Worm (Caenorhabditis elegans): ENCODE results near the gene sas-6.

- TF ChIP-seq unc-55 (GFP tag; optimal IDR thresholded peaks at IDR 0.05) (no peak), R02D3.7 (tag; optimal IDR thresholded peaks at IDR 0.05) (no peak), egl-27 (tag; optimal IDR thresholded peaks at IDR 0.05) (no peak), lin-13 (GFP tag; optimal IDR thresholded peaks at IDR 0.05) (no peak), nhr-25 (tag; optimal IDR thresholded peaks at IDR 0.05) (no peak), snpc-4 (tag; optimal IDR thresholded peaks at IDR 0.05) (no peak), nhr-12 (tag; optimal IDR thresholded peaks at IDR 0.05) (no peak), fos-1 (tag; optimal IDR thresholded peaks at IDR 0.05) (no peak), nhr-21 (tag; optimal IDR thresholded peaks at IDR 0.05) (no peak), Y55F3AM.14 (GFP tag; optimal IDR thresholded peaks at IDR 0.05) (no peak)
These were observed 49.8 kb upstream of the sas-6 start for ce11 chrIV:13838296-13838695.

Measured in whole organism, L2 larva.